Worm (Caenorhabditis elegans) whole organism, midembryonic: ENCODE measurements around the gene arrd-15.

Source experiments
- T22C8.4 ChIP-seq: fragments of 200-800 bp; sonication (Bioruptor generic); IDR thresholded peaks from 2 replicates; pipeline ENCODE4 v1.3.6; 2022; ENCODE audit warnings: missing genetic modification characterization, missing compliant biosample characterization
- cog-1 ChIP-seq: sonication (generic microtip); optimal IDR thresholded peaks from 2 replicates; lab custom pipeline; 2016; ENCODE audit warnings: missing genetic modification characterization, missing compliant biosample characterization
- flt-1 ChIP-seq: fragments of 200-800 bp; sonication (Bioruptor generic); IDR thresholded peaks from 2 replicates; pipeline ENCODE4 v1.3.6; 2022; ENCODE audit warnings: missing genetic modification characterization, missing compliant biosample characterization
- klf-2 ChIP-seq: fragments of 200-800 bp; sonication (Bioruptor generic); conservative IDR thresholded peaks from 2 replicates; pipeline ENCODE4 v1.3.6; 2022; ENCODE audit warnings: missing genetic modification reagents, missing genetic modification characterization, missing compliant biosample characterization
- med-1 ChIP-seq: sonication (generic microtip); optimal IDR thresholded peaks from 2 replicates; lab custom pipeline; 2017; ENCODE audit warnings: missing genetic modification characterization, mild to moderate bottlenecking, missing compliant biosample characterization, antibody characterized with exemption, missing genetic modification reagents; ENCODE audit not compliant: insufficient read depth
- ref-1 ChIP-seq: fragments of 200-800 bp; sonication (Bioruptor generic); conservative IDR thresholded peaks from 2 replicates; pipeline ENCODE4 v1.3.6; 2022; ENCODE audit warnings: missing genetic modification reagents, missing genetic modification characterization, missing compliant biosample characterization
- tab-1 ChIP-seq: fragments of 200-800 bp; sonication (Bioruptor generic); IDR thresholded peaks from 2 replicates; pipeline ENCODE4 v1.3.6; 2022; ENCODE audit warnings: missing genetic modification characterization, missing compliant biosample characterization
- ztf-23 ChIP-seq: fragments of 200-800 bp; sonication (Bioruptor generic); IDR thresholded peaks from 2 replicates; pipeline ENCODE4 v1.3.6; 2022; ENCODE audit warnings: missing genetic modification reagents, missing genetic modification characterization, missing compliant biosample characterization
- ztf-29 ChIP-seq: fragments of 200-800 bp; sonication (Bioruptor generic); IDR thresholded peaks from 2 replicates; pipeline ENCODE4 v1.3.6; 2022; ENCODE audit warnings: missing genetic modification reagents, missing genetic modification characterization, missing compliant biosample characterization

- TF ChIP-seq ztf-23 (GFP tag; lab: Robert Waterston, UW): no peak
- no peak for TF ChIP-seq flt-1 (GFP tag; lab: Robert Waterston, UW)
- no peak for TF ChIP-seq tab-1 (GFP tag; lab: Robert Waterston, UW)
- TF ChIP-seq ref-1: no peak
- no peak for TF ChIP-seq klf-2
- TF ChIP-seq med-1 (GFP tag; lab: Kevin White, UChicago): no peak
- no peak for TF ChIP-seq ztf-29 (GFP tag; lab: Robert Waterston, UW)
- no peak for TF ChIP-seq cog-1 (tag; lab: Kevin White, UChicago)
- TF ChIP-seq T22C8.4 (GFP tag; lab: Robert Waterston, UW): no peak
Measured at ce11 chrIII:8983135-8983534, 53.3 kb downstream of the arrd-15 start.
